Worm (Caenorhabditis elegans): Measurements from ENCODE around the gene erfa-1.

- TF ChIP-seq flt-1 (GFP tag; IDR thresholded peaks at IDR 0.05) (no peak), tbx-11 (GFP tag; IDR thresholded peaks at IDR 0.05) (no peak), ama-1 (optimal IDR thresholded peaks at IDR 0.05) (no peak), B0310.2 (tag; optimal IDR thresholded peaks at IDR 0.05) (no peak), hmbx-1 (tag; optimal IDR thresholded peaks at IDR 0.05) (no peak), hmg-4 (GFP tag; optimal IDR thresholded peaks at IDR 0.05) (no peak), pes-1 (GFP tag; IDR thresholded peaks at IDR 0.05) (no peak), tbx-37 (GFP tag; conservative IDR thresholded peaks at IDR 0.05) (no peak), sea-1 (GFP tag; conservative IDR thresholded peaks at IDR 0.05) (no peak), F13C5.2 (tag; optimal IDR thresholded peaks at IDR 0.05) (no peak), tra-4 (tag; optimal IDR thresholded peaks at IDR 0.05) (no peak)
Observed at ce11 chrV:6461250-6461649, 27.3 kb downstream of the erfa-1 start.
